Worm (Caenorhabditis elegans) whole organism, midembryonic: ENCODE measurements around the gene EGAP5.1.

Source experiments
- T22C8.4 ChIP-seq: fragments of 200-800 bp; sonication (Bioruptor generic); IDR thresholded peaks from 2 replicates; pipeline ENCODE4 v1.3.6; 2022; ENCODE audit warnings: missing genetic modification characterization, missing compliant biosample characterization
- cog-1 ChIP-seq: sonication (generic microtip); optimal IDR thresholded peaks from 2 replicates; lab custom pipeline; 2016; ENCODE audit warnings: missing genetic modification characterization, missing compliant biosample characterization
- flt-1 ChIP-seq: fragments of 200-800 bp; sonication (Bioruptor generic); IDR thresholded peaks from 2 replicates; pipeline ENCODE4 v1.3.6; 2022; ENCODE audit warnings: missing genetic modification characterization, missing compliant biosample characterization
- klf-2 ChIP-seq: fragments of 200-800 bp; sonication (Bioruptor generic); conservative IDR thresholded peaks from 2 replicates; pipeline ENCODE4 v1.3.6; 2022; ENCODE audit warnings: missing genetic modification reagents, missing genetic modification characterization, missing compliant biosample characterization
- med-1 ChIP-seq: sonication (generic microtip); optimal IDR thresholded peaks from 2 replicates; lab custom pipeline; 2017; ENCODE audit warnings: missing genetic modification characterization, mild to moderate bottlenecking, missing compliant biosample characterization, antibody characterized with exemption, missing genetic modification reagents; ENCODE audit not compliant: insufficient read depth
- ref-1 ChIP-seq: fragments of 200-800 bp; sonication (Bioruptor generic); conservative IDR thresholded peaks from 2 replicates; pipeline ENCODE4 v1.3.6; 2022; ENCODE audit warnings: missing genetic modification reagents, missing genetic modification characterization, missing compliant biosample characterization
- tab-1 ChIP-seq: fragments of 200-800 bp; sonication (Bioruptor generic); IDR thresholded peaks from 2 replicates; pipeline ENCODE4 v1.3.6; 2022; ENCODE audit warnings: missing genetic modification characterization, missing compliant biosample characterization
- ztf-23 ChIP-seq: fragments of 200-800 bp; sonication (Bioruptor generic); IDR thresholded peaks from 2 replicates; pipeline ENCODE4 v1.3.6; 2022; ENCODE audit warnings: missing genetic modification reagents, missing genetic modification characterization, missing compliant biosample characterization
- ztf-29 ChIP-seq: fragments of 200-800 bp; sonication (Bioruptor generic); IDR thresholded peaks from 2 replicates; pipeline ENCODE4 v1.3.6; 2022; ENCODE audit warnings: missing genetic modification reagents, missing genetic modification characterization, missing compliant biosample characterization

ce11 chrX:5124288-5124687 lies 38.6 kb upstream of the EGAP5.1 start:
- no peak for TF ChIP-seq flt-1 (GFP tag; lab: Robert Waterston, UW)
- TF ChIP-seq klf-2 (GFP tag; lab: Robert Waterston, UW), result no peak
- TF ChIP-seq ref-1 (GFP tag; lab: Robert Waterston, UW), result no peak
- no peak for TF ChIP-seq T22C8.4 (GFP tag; lab: Robert Waterston, UW)
- TF ChIP-seq med-1 (GFP tag; lab: Kevin White, UChicago), result no peak
- no peak for TF ChIP-seq ztf-29 (GFP tag; lab: Robert Waterston, UW)
- no peak for TF ChIP-seq cog-1 (tag; lab: Kevin White, UChicago)
- no peak for TF ChIP-seq ztf-23 (GFP tag; lab: Robert Waterston, UW)
- TF ChIP-seq tab-1 (GFP tag; lab: Robert Waterston, UW), result no peak
